Worm (Caenorhabditis elegans): Measurements from ENCODE around the gene Y56A3A.28.

Gene Y56A3A.28

DNA sequence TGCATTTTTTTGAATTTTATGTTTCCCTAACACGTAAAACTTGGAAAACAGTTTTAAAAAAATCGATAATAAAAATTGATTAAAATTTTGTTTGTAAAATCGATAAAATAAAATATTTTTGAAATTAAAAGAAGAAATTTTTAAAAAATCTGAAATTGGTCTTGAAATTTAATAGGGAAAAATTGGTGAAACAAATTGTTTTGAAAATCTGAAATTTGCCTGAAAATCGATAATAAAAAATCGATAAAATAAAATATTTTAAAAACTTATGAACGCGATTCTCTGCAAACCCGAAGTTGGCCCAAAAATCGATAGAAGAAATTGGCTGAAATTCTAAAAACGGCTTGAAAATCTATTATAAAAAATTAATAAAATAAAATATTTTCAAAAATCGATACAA is 42.5 kb upstream of the Y56A3A.28 start:
- no peak for TF ChIP-seq ZK546.5 (tag; optimal IDR thresholded peaks at IDR 0.05)
- TF ChIP-seq elt-1 (tag; optimal IDR thresholded peaks at IDR 0.05): no peak
- no peak for TF ChIP-seq nhr-10 (tag; optimal IDR thresholded peaks at IDR 0.05)
- TF ChIP-seq C34F6.9 (tag; optimal IDR thresholded peaks at IDR 0.05): no peak
- TF ChIP-seq ama-1 (optimal IDR thresholded peaks at IDR 0.05): no peak

DNA sequence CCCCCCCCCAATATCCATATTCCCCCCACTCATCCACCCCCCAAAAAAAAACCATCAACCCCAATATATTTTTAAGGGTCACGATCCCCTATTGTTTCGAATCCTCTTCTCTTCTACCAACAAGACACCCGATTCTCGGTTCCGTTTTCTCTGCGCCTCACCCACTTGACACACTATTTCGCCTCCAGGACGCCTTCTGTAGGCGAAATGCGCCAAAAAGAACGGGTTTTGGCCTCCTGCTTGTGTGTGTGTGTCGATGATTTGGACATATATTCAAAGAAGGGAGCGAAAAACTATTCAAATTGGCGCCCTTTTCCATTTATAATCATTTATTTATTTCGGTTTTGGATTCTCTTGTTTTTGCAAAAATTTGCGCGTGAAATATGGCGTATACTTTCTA is 41.9 kb upstream of the Y56A3A.28 start:
- TF ChIP-seq unc-39 (tag; optimal IDR thresholded peaks at IDR 0.05) (no peak), zag-1 (tag; optimal IDR thresholded peaks at IDR 0.05) (no peak), sma-9 (GFP tag; optimal IDR thresholded peaks at IDR 0.05) (no peak), sma-9 (tag; optimal IDR thresholded peaks at IDR 0.05) (no peak), nhr-12 (tag; optimal IDR thresholded peaks at IDR 0.05) (no peak), sma-3 (GFP tag; optimal IDR thresholded peaks at IDR 0.05) (peak; percentile 21), ztf-11 (tag; optimal IDR thresholded peaks at IDR 0.05) (no peak), ZK546.5 (tag; optimal IDR thresholded peaks at IDR 0.05) (no peak), nhr-25 (tag; optimal IDR thresholded peaks at IDR 0.05) (peak; percentile 52), mbf-1 (tag; optimal IDR thresholded peaks at IDR 0.05) (no peak), nhr-23 (tag; optimal IDR thresholded peaks at IDR 0.05) (no peak), mab-5 (tag; optimal IDR thresholded peaks at IDR 0.05) (no peak), peb-1 (tag; optimal IDR thresholded peaks at IDR 0.05) (no peak), sem-4 (tag; optimal IDR thresholded peaks at IDR 0.05) (peak; percentile 5), egl-27 (tag; optimal IDR thresholded peaks at IDR 0.05) (no peak), lsy-2 (tag; optimal IDR thresholded peaks at IDR 0.05) (no peak), lin-39 (tag; optimal IDR thresholded peaks at IDR 0.05) (no peak)

DNA sequence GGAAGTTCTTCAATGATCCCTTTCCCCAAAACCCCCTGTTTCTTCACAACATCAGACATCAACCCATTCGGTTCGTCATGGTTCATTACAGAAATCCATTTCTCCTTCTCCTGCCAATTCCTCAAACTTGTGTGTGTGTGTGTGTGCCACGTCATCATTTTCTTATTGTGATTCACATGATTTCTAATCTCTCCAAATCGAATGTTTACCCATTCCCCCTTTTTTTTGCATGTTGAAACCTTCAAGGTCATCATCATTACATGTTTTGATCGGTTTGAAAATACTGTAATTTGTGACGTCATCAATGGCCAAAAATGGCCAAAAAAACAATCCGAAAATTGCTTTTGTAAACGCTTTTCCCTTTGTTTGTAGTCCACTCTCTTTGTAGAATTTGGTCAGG is 38.6 kb upstream of the Y56A3A.28 start:
- TF ChIP-seq nhr-10 (tag; optimal IDR thresholded peaks at IDR 0.05) (no peak), crh-2 (tag; optimal IDR thresholded peaks at IDR 0.05) (peak; percentile 94), sma-3 (GFP tag; optimal IDR thresholded peaks at IDR 0.05) (peak; percentile 67), nhr-25 (tag; optimal IDR thresholded peaks at IDR 0.05) (peak; percentile 74), lsy-2 (tag; optimal IDR thresholded peaks at IDR 0.05) (no peak), skn-1 (tag; optimal IDR thresholded peaks at IDR 0.05) (no peak)

DNA sequence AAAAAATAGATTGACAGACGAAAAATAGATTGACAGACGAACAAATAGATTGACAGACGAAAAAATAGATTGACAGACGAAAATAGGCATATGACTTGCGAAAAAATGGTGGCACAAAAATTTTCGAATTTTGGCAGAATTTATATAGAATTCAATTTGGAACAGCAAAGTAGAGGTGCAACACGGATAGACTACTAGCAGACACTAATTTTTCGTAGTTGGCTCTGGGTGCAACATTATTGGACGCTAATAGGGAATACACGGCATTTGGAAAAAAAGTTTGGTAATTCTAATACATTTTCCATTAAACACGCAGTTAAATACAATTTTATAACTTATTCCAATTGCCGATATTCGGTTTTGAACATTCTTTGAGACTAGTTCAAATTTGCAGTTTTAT is 38.1 kb upstream of the Y56A3A.28 start:
- TF ChIP-seq mab-5 (tag; optimal IDR thresholded peaks at IDR 0.05) (no peak), blmp-1 (tag; optimal IDR thresholded peaks at IDR 0.05; ENCODE audit: insufficient read depth) (no peak), unc-39 (tag; optimal IDR thresholded peaks at IDR 0.05) (no peak), fos-1 (tag; optimal IDR thresholded peaks at IDR 0.05) (no peak), unc-62 (GFP tag; optimal IDR thresholded peaks at IDR 0.05) (no peak), ztf-1 (GFP tag; conservative IDR thresholded peaks at IDR 0.05) (no peak), elt-3 (tag; optimal IDR thresholded peaks at IDR 0.05) (no peak), nhr-129 (tag; optimal IDR thresholded peaks at IDR 0.05) (no peak), dmd-4 (tag; optimal IDR thresholded peaks at IDR 0.05) (no peak), Y55F3AM.14 (GFP tag; optimal IDR thresholded peaks at IDR 0.05) (no peak), ama-1 (optimal IDR thresholded peaks at IDR 0.05) (no peak), ztf-4 (tag; optimal IDR thresholded peaks at IDR 0.05) (no peak), skn-1 (tag; optimal IDR thresholded peaks at IDR 0.05) (no peak), R02D3.7 (tag; optimal IDR thresholded peaks at IDR 0.05) (no peak), ceh-16 (tag; optimal IDR thresholded peaks at IDR 0.05) (no peak), C34F6.9 (tag; optimal IDR thresholded peaks at IDR 0.05) (no peak), nhr-23 (tag; optimal IDR thresholded peaks at IDR 0.05) (no peak), lsy-2 (tag; optimal IDR thresholded peaks at IDR 0.05) (no peak)

DNA sequence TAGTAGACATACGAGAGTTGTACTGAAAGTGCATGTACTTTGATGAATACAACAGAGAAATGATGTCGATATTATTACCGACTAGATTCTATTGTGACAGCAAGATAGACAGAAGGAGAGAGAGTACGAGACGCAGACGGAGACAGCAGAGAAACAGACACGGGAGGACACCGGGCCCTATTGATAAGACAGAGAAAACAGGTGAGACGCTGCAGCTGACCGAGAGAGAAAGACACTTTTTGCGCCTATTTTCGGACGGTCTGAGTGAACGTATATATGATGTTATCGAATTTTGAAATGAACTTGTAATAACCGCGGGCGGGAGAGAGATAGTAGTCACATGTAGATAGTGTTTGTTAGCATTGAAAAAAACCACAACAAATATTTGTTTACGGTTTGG is 32.1 kb upstream of the Y56A3A.28 start:
- TF ChIP-seq Y55F3AM.14 (GFP tag; optimal IDR thresholded peaks at IDR 0.05) (no peak), lin-13 (GFP tag; optimal IDR thresholded peaks at IDR 0.05) (no peak), sem-4 (tag; optimal IDR thresholded peaks at IDR 0.05) (peak; percentile 62), alr-1 (tag; optimal IDR thresholded peaks at IDR 0.05) (no peak), ztf-4 (tag; optimal IDR thresholded peaks at IDR 0.05) (no peak), gmeb-1 (tag; optimal IDR thresholded peaks at IDR 0.05) (peak; percentile 68), nhr-77 (tag; optimal IDR thresholded peaks at IDR 0.05) (no peak), mbf-1 (tag; optimal IDR thresholded peaks at IDR 0.05) (no peak), aly-2 (tag; optimal IDR thresholded peaks at IDR 0.05) (no peak), lsy-2 (tag; optimal IDR thresholded peaks at IDR 0.05) (peak in 1 of 2 experiments; percentile 29), crh-2 (tag; optimal IDR thresholded peaks at IDR 0.05) (peak; percentile 21), mab-5 (tag; optimal IDR thresholded peaks at IDR 0.05) (no peak), R02D3.7 (tag; optimal IDR thresholded peaks at IDR 0.05) (no peak), F13H6.1 (tag; optimal IDR thresholded peaks at IDR 0.05) (peak; percentile 69), nhr-10 (tag; optimal IDR thresholded peaks at IDR 0.05) (no peak), nhr-23 (tag; optimal IDR thresholded peaks at IDR 0.05) (no peak), lin-39 (tag; optimal IDR thresholded peaks at IDR 0.05) (no peak), ceh-82 (tag; optimal IDR thresholded peaks at IDR 0.05) (no peak), ama-1 (optimal IDR thresholded peaks at IDR 0.05) (no peak), nhr-129 (tag; optimal IDR thresholded peaks at IDR 0.05) (peak; percentile 63), unc-62 (GFP tag; optimal IDR thresholded peaks at IDR 0.05) (no peak), nhr-21 (tag; optimal IDR thresholded peaks at IDR 0.05) (peak; percentile 64), ZK546.5 (tag; optimal IDR thresholded peaks at IDR 0.05) (no peak), mdl-1 (tag; optimal IDR thresholded peaks at IDR 0.05) (peak in 1 of 2 experiments; percentile 19), nhr-237 (tag; optimal IDR thresholded peaks at IDR 0.05) (no peak), sma-9 (GFP tag; optimal IDR thresholded peaks at IDR 0.05) (peak; percentile 87), sma-9 (tag; optimal IDR thresholded peaks at IDR 0.05) (no peak), nhr-11 (tag; optimal IDR thresholded peaks at IDR 0.05) (no peak)
